Fruit fly (Drosophila melanogaster) whole organism: ENCODE results near the gene HP1b.
"Not testable (repeated sequence)": the region's sequence is repeated elsewhere in the genome, so short reads cannot be mapped to it uniquely, and the experiment has no call there.

Source experiments
- CG8478 ChIP-seq: fragments of >200 bp; optimal IDR thresholded peaks from 2 replicates; lab custom pipeline; 2018; ENCODE audit warnings: inconsistent platforms
- Dll ChIP-seq: fragments of >200 bp; optimal IDR thresholded peaks from 2 replicates; lab custom pipeline; 2017
- EcR ChIP-seq, 2 experiments: fragments of >200 bp; optimal IDR thresholded peaks; 2 replicates each; lab custom pipeline; 2017; ENCODE audit warnings: missing biosample characterization in 2 of 2, missing genetic modification characterization in 2 of 2, missing genetic modification reagents in 2 of 2
- pan ChIP-seq: fragments of >200 bp; optimal IDR thresholded peaks from 2 replicates; lab custom pipeline; 2017
- psq ChIP-seq: fragments of >200 bp; optimal IDR thresholded peaks from 2 replicates; lab custom pipeline; 2017
- usp ChIP-seq: fragments of >200 bp; optimal IDR thresholded peaks from 2 replicates; lab custom pipeline; 2017; ENCODE audit warnings: missing biosample characterization, missing genetic modification characterization, mixed read lengths

Gene HP1b

DNA sequence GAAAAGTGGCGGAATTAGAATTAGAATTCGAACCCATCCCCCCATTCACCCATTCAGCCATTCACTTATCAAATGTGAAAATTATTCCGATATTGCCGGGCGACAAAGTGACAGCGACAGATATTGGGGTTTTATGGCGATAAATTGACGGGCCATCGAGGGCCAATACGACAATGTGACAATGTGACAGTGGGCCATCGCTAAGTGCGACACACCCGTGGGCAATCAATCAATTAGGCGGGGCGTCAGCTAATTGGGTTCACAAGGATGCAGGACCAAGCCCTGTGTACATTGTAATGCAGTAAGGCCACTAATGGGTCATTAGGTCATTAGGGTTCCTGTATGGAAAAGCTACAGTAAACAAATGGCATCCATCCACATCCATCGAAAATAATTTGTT, 6.8 kb upstream of the HP1b start:
- TF ChIP-seq CG8478 (lab: Kevin White, UChicago) (no peak), Dll (no peak), usp (GFP tag; lab: Kevin White, UChicago) (no peak), pan (lab: Kevin White, UChicago) (no peak), psq (lab: Kevin White, UChicago) (no peak), EcR (GFP tag; optimal IDR thresholded peaks at IDR 0.05; lab: Kevin White, UChicago) (no peak)

DNA sequence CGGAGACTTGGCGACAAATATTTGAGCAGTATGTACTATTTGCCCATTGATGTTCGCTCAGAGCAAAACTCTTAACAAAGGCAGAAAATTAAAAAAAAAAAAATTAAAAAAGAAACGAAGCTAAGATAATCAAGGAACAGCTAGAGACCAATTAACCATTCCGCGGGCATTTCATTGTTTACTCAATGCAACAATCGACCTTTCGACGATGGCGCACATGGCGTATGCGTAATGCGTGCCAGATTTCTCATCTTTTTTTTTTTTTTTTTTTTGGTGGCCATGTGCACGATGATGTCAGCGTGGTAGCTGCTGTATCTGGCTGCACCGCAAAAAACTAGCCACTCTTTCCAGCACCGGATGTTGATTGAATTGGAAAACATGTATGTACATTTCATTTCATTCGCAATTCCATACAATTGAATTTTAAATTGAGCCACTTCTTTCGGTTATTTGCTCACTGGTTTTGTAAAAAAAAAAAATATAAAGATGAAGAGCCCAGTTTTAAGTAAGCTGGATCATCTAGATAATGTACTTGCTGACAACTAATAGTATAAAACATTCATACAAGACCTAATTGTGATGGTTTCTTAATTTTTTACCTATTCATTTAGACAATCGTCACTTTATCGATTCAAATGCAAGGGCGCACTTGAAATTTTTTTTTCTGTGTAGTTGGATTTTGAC, 5.1 kb upstream of the HP1b start:
- TF ChIP-seq psq (lab: Kevin White, UChicago), result no peak
- TF ChIP-seq pan (lab: Kevin White, UChicago), result no peak
- no peak for TF ChIP-seq Dll
- TF ChIP-seq EcR (GFP tag; optimal IDR thresholded peaks at IDR 0.05; lab: Kevin White, UChicago), result no peak
- TF ChIP-seq CG8478 (lab: Kevin White, UChicago), result no peak
- TF ChIP-seq usp (GFP tag; lab: Kevin White, UChicago), result no peak

DNA sequence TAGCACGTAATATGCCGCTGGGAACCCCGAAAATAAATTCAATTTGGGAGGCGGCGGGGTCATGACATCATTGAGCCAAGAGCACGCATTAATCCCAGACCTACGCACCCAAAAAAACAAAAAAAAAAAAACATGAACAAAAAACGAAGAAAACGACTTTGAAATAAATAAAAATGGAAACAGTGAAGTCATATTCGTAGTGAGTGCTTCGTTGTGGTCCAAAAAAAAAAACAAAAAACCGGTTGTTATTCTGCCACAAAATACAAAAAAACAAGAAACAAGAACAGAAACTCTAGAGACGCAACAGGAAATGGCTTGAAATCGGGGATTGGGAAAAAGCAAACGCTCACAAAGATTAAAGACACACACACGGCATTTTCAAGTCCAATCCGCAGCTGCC, 3.3 kb upstream of the HP1b start:
- no peak for TF ChIP-seq usp (GFP tag; lab: Kevin White, UChicago)
- no peak for TF ChIP-seq Dll
- TF ChIP-seq pan (lab: Kevin White, UChicago), result no peak
- no peak for TF ChIP-seq EcR (GFP tag; optimal IDR thresholded peaks at IDR 0.05; lab: Kevin White, UChicago)
- TF ChIP-seq psq (lab: Kevin White, UChicago), result no peak
- no peak for TF ChIP-seq CG8478 (lab: Kevin White, UChicago)

DNA sequence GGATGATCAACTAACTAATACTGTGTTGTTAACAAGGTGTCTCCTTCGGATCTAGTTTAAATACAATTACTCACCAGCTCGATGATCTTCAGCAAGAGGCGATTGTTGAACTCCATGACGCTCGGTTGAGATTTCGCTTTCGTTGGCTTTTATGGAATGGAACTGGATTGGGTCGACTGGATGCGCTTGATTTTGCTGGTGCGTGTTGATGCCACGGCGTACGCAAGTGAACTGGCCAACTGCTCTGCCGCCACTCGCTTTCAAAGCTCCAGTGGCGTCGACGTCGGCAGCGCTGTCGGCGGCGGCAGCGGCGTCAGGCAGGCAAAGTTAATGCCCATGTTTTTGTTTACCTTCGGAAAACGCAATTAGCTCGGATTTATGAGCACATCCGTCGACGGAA, 2.6 kb upstream of the HP1b start, which contains the start of gene CG44325:
TSS of gene CG44325 (minus strand) at position 237 of the 400 bp plus-strand sequence.
- no peak for TF ChIP-seq Dll
- no peak for TF ChIP-seq usp (GFP tag; lab: Kevin White, UChicago)
- no peak for TF ChIP-seq CG8478 (lab: Kevin White, UChicago)
- TF ChIP-seq pan (lab: Kevin White, UChicago), result no peak
- no peak for TF ChIP-seq psq (lab: Kevin White, UChicago)
- no peak for TF ChIP-seq EcR (GFP tag; optimal IDR thresholded peaks at IDR 0.05; lab: Kevin White, UChicago)

DNA sequence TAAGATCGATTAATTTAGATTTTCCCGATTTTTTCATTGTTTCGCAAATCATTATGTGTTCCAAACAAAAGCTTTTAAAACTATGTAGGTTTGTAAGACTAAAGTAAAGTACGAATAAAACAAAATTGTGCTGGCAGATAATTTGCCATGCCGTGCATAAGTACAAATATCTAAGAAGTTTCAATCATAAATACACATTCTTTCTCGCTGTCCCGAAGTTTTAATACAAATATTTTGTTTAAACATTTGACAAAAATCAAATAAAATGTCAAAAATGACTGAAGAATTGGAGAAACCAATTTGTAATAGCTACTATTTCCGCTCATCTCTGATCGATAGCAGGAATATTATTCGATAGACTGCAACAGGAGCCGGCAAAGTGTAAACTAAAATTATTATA, 1.7 kb downstream of the HP1b start, which contains the start of gene APC4:
TSS of gene APC4 (plus strand) at position 332 of the 400 bp plus-strand sequence.
- TF ChIP-seq psq (lab: Kevin White, UChicago) (no peak), EcR (GFP tag; optimal IDR thresholded peaks at IDR 0.05; lab: Kevin White, UChicago) (no peak), Dll (no peak), pan (lab: Kevin White, UChicago) (no peak), CG8478 (lab: Kevin White, UChicago) (no peak), usp (GFP tag; lab: Kevin White, UChicago) (no peak)

DNA sequence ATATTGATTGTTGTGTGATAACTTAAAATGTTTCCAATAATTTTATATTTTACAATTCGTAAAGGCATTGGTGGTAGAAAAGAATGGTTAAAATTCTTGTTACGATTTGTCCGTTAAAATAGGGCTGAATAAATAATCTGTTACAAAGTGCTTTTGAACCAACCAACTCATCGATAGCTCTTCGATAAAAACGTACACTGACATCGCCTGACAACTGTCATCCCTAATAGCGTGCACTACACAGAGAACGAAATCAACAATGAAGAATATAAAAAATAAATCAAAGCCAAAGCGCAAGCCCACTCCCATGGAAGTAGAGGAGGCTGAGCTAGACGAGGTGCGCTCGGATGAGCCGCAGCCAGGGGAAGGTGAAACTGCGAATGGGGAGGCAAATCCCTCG, 4.9 kb downstream of the HP1b start, which contains the start of gene CG32708:
TSS of gene CG32708 (plus strand) at position 207 of the 400 bp plus-strand sequence.
- TF ChIP-seq EcR (GFP tag; optimal IDR thresholded peaks at IDR 0.05; lab: Kevin White, UChicago), result no peak
- TF ChIP-seq CG8478 (lab: Kevin White, UChicago), result no peak
- no peak for TF ChIP-seq usp (GFP tag; lab: Kevin White, UChicago)
- no peak for TF ChIP-seq psq (lab: Kevin White, UChicago)
- TF ChIP-seq pan (lab: Kevin White, UChicago), result no peak
- TF ChIP-seq Dll, result no peak

DNA sequence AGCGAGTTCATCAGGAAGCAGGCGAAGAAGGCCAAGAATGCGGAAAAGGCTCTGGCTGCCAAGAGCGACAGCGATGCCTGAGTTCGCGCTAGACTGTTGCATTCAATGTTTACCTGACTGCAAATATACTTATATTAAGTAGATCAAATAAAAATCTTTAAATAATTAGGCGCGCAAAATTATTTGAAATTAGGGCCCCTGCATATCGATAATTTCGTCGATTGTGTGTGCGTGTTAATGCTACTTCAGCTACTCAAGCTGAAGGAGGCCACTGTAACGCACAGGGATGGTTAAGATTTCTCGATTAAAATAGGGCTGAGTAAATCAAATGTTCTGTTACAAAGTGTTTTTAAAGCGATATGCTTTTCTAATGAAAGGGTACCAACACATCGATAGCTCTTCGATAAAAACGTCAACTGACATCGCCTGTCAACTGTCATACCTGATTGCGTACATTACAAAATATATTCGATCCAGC, 5.9 kb downstream of the HP1b start, which contains the start of gene CG32706:
TSS of gene CG32706 (plus strand) at position 428 of the 478 bp plus-strand sequence.
- TF ChIP-seq EcR (GFP tag; optimal IDR thresholded peaks at IDR 0.05; lab: Kevin White, UChicago); usp (GFP tag; lab: Kevin White, UChicago); psq (lab: Kevin White, UChicago): not testable (repeated sequence)

DNA sequence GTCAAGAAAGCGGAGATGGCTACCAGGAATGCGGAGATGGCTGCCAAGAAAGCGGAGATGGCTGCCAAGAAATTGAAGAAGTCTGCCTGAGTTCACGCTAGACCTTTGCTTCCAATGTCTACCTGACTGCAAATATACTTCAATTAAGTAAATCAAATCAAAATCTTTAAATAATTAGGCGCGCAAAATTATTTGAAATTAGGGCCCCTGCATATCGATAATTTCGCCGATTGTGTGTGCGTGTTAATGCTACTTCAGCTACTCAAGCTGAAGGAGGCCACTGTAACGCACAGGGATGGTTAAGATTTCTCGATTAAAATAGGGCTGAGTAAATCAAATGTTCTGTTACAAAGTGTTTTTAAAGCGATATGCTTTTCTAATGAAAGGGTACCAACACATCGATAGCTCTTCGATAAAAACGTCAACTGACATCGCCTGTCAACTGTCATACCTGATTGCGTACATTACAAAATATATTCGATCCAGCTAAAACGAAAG, 7.1 kb downstream of the HP1b start, which contains the start of gene CG6999:
TSS of gene CG6999 (plus strand) at position 448 of the 498 bp plus-strand sequence.
- not testable (repeated sequence) for TF ChIP-seq Dll; EcR (GFP tag; optimal IDR thresholded peaks at IDR 0.05; lab: Kevin White, UChicago); pan (lab: Kevin White, UChicago)

DNA sequence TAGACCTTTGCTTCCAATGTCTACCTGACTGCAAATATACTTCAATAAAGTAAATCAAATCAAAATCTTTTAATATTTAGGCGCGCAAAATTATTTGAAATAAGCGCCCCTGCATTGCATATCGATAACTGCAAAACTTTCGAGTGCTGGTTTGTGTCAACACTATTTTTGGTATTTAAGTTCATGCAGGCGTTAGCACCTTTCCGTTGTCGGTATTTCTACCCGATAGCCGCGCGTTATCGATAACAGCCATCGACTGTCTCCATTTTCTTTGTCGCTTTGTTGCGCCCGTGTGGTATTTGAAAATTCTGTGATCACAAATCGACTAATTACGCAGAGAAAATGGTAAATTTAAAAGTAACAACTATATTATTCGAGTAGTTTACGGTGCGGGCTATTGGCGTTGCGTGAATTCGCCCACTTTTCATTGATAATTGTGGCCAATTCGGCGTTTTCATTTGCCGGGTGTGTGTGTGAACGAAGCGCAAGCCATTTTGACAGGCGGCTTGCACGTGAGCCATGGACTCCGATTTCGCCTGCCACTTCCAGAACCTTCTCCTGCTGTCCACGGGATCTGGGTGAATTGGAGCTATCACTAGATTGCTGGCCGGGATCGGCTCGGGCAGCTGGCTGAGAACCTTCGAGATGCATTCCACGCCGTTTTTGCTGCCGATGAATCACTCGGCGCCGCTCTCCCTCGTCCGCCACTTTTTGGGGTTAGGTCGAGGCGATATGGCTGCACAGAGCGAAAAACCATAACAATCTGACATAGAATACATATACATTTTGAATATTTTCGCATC, 8.6 kb downstream of the HP1b start, which contains the start of gene CCT2:
TSS of gene CCT2 (plus strand) at position 260 of the 803 bp plus-strand sequence.
- TF ChIP-seq Dll (no peak), usp (GFP tag; lab: Kevin White, UChicago) (no peak), EcR (GFP tag; optimal IDR thresholded peaks at IDR 0.05; lab: Kevin White, UChicago) (no peak), psq (lab: Kevin White, UChicago) (no peak), pan (lab: Kevin White, UChicago) (no peak), CG8478 (lab: Kevin White, UChicago) (no peak)

DNA sequence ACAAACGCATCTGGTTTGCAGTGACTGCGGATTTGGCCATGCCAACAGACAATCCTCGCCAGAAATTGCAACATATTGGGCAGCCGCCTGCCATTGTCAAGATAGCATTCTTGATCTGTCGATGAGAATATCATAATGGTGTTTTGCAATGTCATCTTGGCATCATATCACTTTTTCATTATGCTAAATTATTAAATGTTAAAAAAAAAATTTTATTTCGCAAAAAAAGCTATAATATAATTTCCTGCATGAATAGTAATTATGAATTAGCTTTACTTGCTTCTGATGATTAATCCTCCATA, 9.1 kb downstream of the HP1b start:
- TF ChIP-seq psq (lab: Kevin White, UChicago) (no peak), pan (lab: Kevin White, UChicago) (no peak), Dll (no peak), usp (GFP tag; lab: Kevin White, UChicago) (no peak), EcR (GFP tag; optimal IDR thresholded peaks at IDR 0.05; lab: Kevin White, UChicago) (no peak), CG8478 (lab: Kevin White, UChicago) (no peak)

DNA sequence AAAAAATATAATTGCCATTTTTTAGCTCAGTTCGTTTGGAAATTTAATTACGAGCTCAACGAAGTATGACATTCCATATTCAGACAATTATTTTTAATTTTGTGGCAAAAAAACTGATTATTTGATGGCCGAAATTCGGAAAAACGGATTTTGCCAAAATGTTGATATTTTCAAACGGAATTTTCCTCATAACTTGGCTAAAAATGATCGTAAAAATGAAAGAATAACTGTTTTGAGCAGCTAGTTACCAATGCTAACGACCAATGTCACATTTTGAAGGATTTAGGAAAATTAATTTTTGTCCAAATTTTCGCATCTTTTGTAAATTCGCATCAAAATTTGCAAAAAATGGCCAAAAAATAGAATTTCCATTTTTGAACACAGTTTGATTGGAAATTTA, 12.2 kb downstream of the HP1b start:
- TF ChIP-seq pan (lab: Kevin White, UChicago), result no peak
- no peak for TF ChIP-seq EcR (GFP tag; optimal IDR thresholded peaks at IDR 0.05; lab: Kevin White, UChicago)
- TF ChIP-seq CG8478 (lab: Kevin White, UChicago), result no peak
- no peak for TF ChIP-seq psq (lab: Kevin White, UChicago)
- no peak for TF ChIP-seq Dll
- TF ChIP-seq usp (GFP tag; lab: Kevin White, UChicago), result no peak
